Fruit fly (Drosophila melanogaster) whole organism, embryonic: Measurements from ENCODE around the gene ClC-c.

Source experiments
- Ada2b ChIP-seq: fragments of 200-800 bp; sonication (Bioruptor generic); IDR thresholded peaks from 2 replicates; pipeline ENCODE4 v1.3.6; 2022; ENCODE audit warnings: missing biosample characterization, missing genetic modification characterization
- Adf1 ChIP-seq: fragments of 200-800 bp; sonication (Bioruptor generic); IDR thresholded peaks from 2 replicates; pipeline ENCODE4 v1.3.6; 2022; ENCODE audit warnings: missing biosample characterization, missing genetic modification characterization
- Bteb2 ChIP-seq: fragments of 200-800 bp; sonication (Bioruptor generic); optimal IDR thresholded peaks from 2 replicates; lab custom pipeline; 2016; ENCODE audit warnings: missing biosample characterization, missing genetic modification characterization
- CG11093 ChIP-seq: fragments of 200-800 bp; sonication (Bioruptor generic); IDR thresholded peaks from 3 replicates; pipeline ENCODE4 v1.3.6; 2022; ENCODE audit warnings: missing biosample characterization, missing genetic modification characterization
- CG12744 ChIP-seq: fragments of 200-800 bp; sonication (Bioruptor generic); optimal IDR thresholded peaks from 2 replicates; lab custom pipeline; 2016; ENCODE audit warnings: missing biosample characterization, missing genetic modification characterization
- CG13424 ChIP-seq: fragments of 200-800 bp; sonication (Bioruptor generic); optimal IDR thresholded peaks from 2 replicates; lab custom pipeline; 2019; ENCODE audit warnings: missing biosample characterization, mild to moderate bottlenecking, missing genetic modification characterization, moderate library complexity
- CG13775 ChIP-seq: fragments of 200-800 bp; sonication (Bioruptor generic); optimal IDR thresholded peaks from 3 replicates; lab custom pipeline; 2017; ENCODE audit warnings: missing biosample characterization, mild to moderate bottlenecking, missing genetic modification characterization
- CG15011 ChIP-seq: fragments of 200-800 bp; sonication (Bioruptor generic); optimal IDR thresholded peaks from 3 replicates; lab custom pipeline; 2018; ENCODE audit warnings: missing biosample characterization, mild to moderate bottlenecking, missing genetic modification characterization
- CG15696 ChIP-seq: fragments of 200-800 bp; sonication (Bioruptor generic); optimal IDR thresholded peaks from 2 replicates; lab custom pipeline; 2019; ENCODE audit warnings: missing biosample characterization, mild to moderate bottlenecking, missing genetic modification characterization, moderate library complexity
- CG1602 ChIP-seq: fragments of 200-800 bp; sonication (Bioruptor generic); optimal IDR thresholded peaks from 3 replicates; lab custom pipeline; 2016; ENCODE audit warnings: missing biosample characterization, missing genetic modification characterization
- CG18619 ChIP-seq: fragments of 200-800 bp; sonication (Bioruptor generic); optimal IDR thresholded peaks from 3 replicates; lab custom pipeline; 2017; ENCODE audit warnings: missing biosample characterization, mild to moderate bottlenecking, missing genetic modification characterization
- CG3281 ChIP-seq: fragments of 200-800 bp; sonication (Bioruptor generic); optimal IDR thresholded peaks from 3 replicates; lab custom pipeline; 2017; ENCODE audit warnings: missing biosample characterization, mild to moderate bottlenecking, missing genetic modification characterization
- CG4730 ChIP-seq: fragments of 200-800 bp; sonication (Bioruptor generic); IDR thresholded peaks from 2 replicates; pipeline ENCODE4 v1.3.6; 2022; ENCODE audit warnings: missing biosample characterization, missing genetic modification characterization
- CG5180 ChIP-seq: fragments of 200-800 bp; sonication (Bioruptor generic); optimal IDR thresholded peaks from 3 replicates; lab custom pipeline; 2017; ENCODE audit warnings: missing biosample characterization, missing genetic modification characterization, mild to moderate bottlenecking, moderate library complexity, missing genetic modification reagents
- CG6765 ChIP-seq: fragments of 200-800 bp; sonication (Bioruptor generic); optimal IDR thresholded peaks from 3 replicates; lab custom pipeline; 2017; ENCODE audit warnings: missing biosample characterization, mild to moderate bottlenecking, missing genetic modification characterization
- CG8281 ChIP-seq: fragments of 200-800 bp; sonication (Bioruptor generic); optimal IDR thresholded peaks from 2 replicates; lab custom pipeline; 2018; ENCODE audit warnings: missing biosample characterization, mild to moderate bottlenecking, missing genetic modification characterization, moderate library complexity
- CG8359 ChIP-seq: fragments of 200-800 bp; sonication (Bioruptor generic); optimal IDR thresholded peaks from 2 replicates; lab custom pipeline; 2017; ENCODE audit warnings: missing biosample characterization, mild to moderate bottlenecking, missing genetic modification characterization, borderline replicate concordance
- CG8765 ChIP-seq: fragments of 200-800 bp; sonication (Bioruptor generic); IDR thresholded peaks from 2 replicates; pipeline ENCODE4 v1.3.6; 2022; ENCODE audit warnings: missing biosample characterization, missing genetic modification characterization
- CG9876 ChIP-seq: fragments of 200-800 bp; sonication (Bioruptor generic); optimal IDR thresholded peaks from 2 replicates; lab custom pipeline; 2016; ENCODE audit warnings: missing biosample characterization, missing genetic modification characterization
- CHES-1-like ChIP-seq: fragments of 200-800 bp; sonication (Bioruptor generic); optimal IDR thresholded peaks from 2 replicates; lab custom pipeline; 2016; ENCODE audit warnings: missing biosample characterization, missing genetic modification characterization
- D ChIP-seq, 2 experiments: fragments of 200-800 bp in 1 of 2; fragments of >200 bp in 1 of 2; sonication (Bioruptor generic) in 1 of 2; optimal IDR thresholded peaks; 2 replicates in 1 of 2; 3 replicates in 1 of 2; lab custom pipeline; 2017; ENCODE audit warnings: mild to moderate bottlenecking in 1 of 2, missing biosample characterization in 1 of 2, missing genetic modification characterization in 1 of 2, missing genetic modification reagents in 1 of 2
- Dip3 ChIP-seq: fragments of 200-800 bp; sonication (Bioruptor generic); optimal IDR thresholded peaks from 3 replicates; lab custom pipeline; 2016; ENCODE audit warnings: missing biosample characterization, missing genetic modification characterization
- Eip74EF ChIP-seq, 2 experiments: fragments of 200-800 bp in 1 of 2; fragments of >200 bp in 1 of 2; sonication (Bioruptor generic) in 1 of 2; optimal IDR thresholded peaks; 2 replicates each; lab custom pipeline; 2017 to 2019; ENCODE audit warnings: missing biosample characterization in 2 of 2, missing genetic modification characterization in 2 of 2, mild to moderate bottlenecking in 1 of 2, moderate library complexity in 1 of 2
- Hr3 ChIP-seq: fragments of 200-800 bp; sonication (Bioruptor generic); optimal IDR thresholded peaks from 3 replicates; lab custom pipeline; 2016; ENCODE audit warnings: missing biosample characterization, missing genetic modification characterization
- Hr39 ChIP-seq: fragments of >200 bp; optimal IDR thresholded peaks from 2 replicates; lab custom pipeline; 2017
- Hr51 ChIP-seq, 2 experiments: fragments of 200-800 bp; sonication (Bioruptor generic); optimal IDR thresholded peaks; 2 replicates in 1 of 2; 3 replicates in 1 of 2; lab custom pipeline; 2016 to 2018; ENCODE audit warnings: missing biosample characterization in 2 of 2, missing genetic modification characterization in 2 of 2, mild to moderate bottlenecking in 1 of 2, moderate library complexity in 1 of 2
- MESR4 ChIP-seq: fragments of 200-800 bp; sonication (Bioruptor generic); optimal IDR thresholded peaks from 2 replicates; lab custom pipeline; 2018; ENCODE audit warnings: missing biosample characterization, mild to moderate bottlenecking, missing genetic modification characterization, moderate library complexity
- Neu2 ChIP-seq: fragments of 200-800 bp; sonication (Bioruptor generic); optimal IDR thresholded peaks from 3 replicates; lab custom pipeline; 2016; ENCODE audit warnings: missing biosample characterization, missing genetic modification characterization, borderline replicate concordance
- Nf-YA ChIP-seq: fragments of 200-800 bp; sonication (Bioruptor generic); IDR thresholded peaks from 2 replicates; pipeline ENCODE4 v1.3.6; 2022; ENCODE audit warnings: missing biosample characterization, missing genetic modification characterization
- Poxn ChIP-seq: fragments of 200-800 bp; sonication (Bioruptor generic); IDR thresholded peaks from 2 replicates; pipeline ENCODE4 v1.3.6; 2022; ENCODE audit warnings: missing biosample characterization, missing genetic modification characterization
- Rfx ChIP-seq: fragments of 200-800 bp; sonication (Bioruptor generic); IDR thresholded peaks from 2 replicates; pipeline ENCODE4 v1.3.6; 2022; ENCODE audit warnings: missing biosample characterization, missing genetic modification characterization
- YL-1 ChIP-seq: fragments of 200-800 bp; sonication (Bioruptor generic); optimal IDR thresholded peaks from 3 replicates; lab custom pipeline; 2017; ENCODE audit warnings: missing biosample characterization, mild to moderate bottlenecking, missing genetic modification characterization
- bab2 ChIP-seq: fragments of 200-800 bp; sonication (Bioruptor generic); optimal IDR thresholded peaks from 2 replicates; lab custom pipeline; 2016; ENCODE audit warnings: missing biosample characterization, missing genetic modification characterization
- bbx ChIP-seq: fragments of 200-800 bp; sonication (Bioruptor generic); IDR thresholded peaks from 2 replicates; pipeline ENCODE4 v1.3.6; 2022; ENCODE audit warnings: missing biosample characterization, missing genetic modification characterization; ENCODE audit not compliant: partially characterized antibody
- corto ChIP-seq: fragments of 200-800 bp; sonication (Bioruptor generic); optimal IDR thresholded peaks from 2 replicates; lab custom pipeline; 2016; ENCODE audit warnings: missing biosample characterization, mild to moderate bottlenecking, missing genetic modification characterization, moderate library complexity
- crol ChIP-seq: fragments of 200-800 bp; sonication (Bioruptor generic); IDR thresholded peaks from 2 replicates; pipeline ENCODE4 v1.3.6; 2022; ENCODE audit warnings: missing biosample characterization, missing genetic modification characterization
- dati ChIP-seq: fragments of 200-800 bp; sonication (Bioruptor generic); IDR thresholded peaks from 2 replicates; pipeline ENCODE4 v1.3.6; 2022; ENCODE audit warnings: missing biosample characterization, missing genetic modification characterization
- dysf ChIP-seq: fragments of 200-800 bp; sonication (Bioruptor generic); IDR thresholded peaks from 3 replicates; pipeline ENCODE4 v1.3.6; 2022; ENCODE audit warnings: missing biosample characterization, missing genetic modification characterization
- gro ChIP-seq: fragments of 200-800 bp; sonication (Bioruptor generic); optimal IDR thresholded peaks from 2 replicates; lab custom pipeline; 2016; ENCODE audit warnings: missing biosample characterization, missing genetic modification characterization
- gsb ChIP-seq: fragments of 200-800 bp; sonication (Bioruptor generic); IDR thresholded peaks from 2 replicates; pipeline ENCODE4 v1.3.6; 2022; ENCODE audit warnings: missing biosample characterization, missing genetic modification characterization
- gsb-n ChIP-seq: fragments of 200-800 bp; sonication (Bioruptor generic); optimal IDR thresholded peaks from 3 replicates; lab custom pipeline; 2018; ENCODE audit warnings: missing biosample characterization, mild to moderate bottlenecking, missing genetic modification characterization
- lov ChIP-seq, 2 experiments: fragments of 200-800 bp in 1 of 2; fragments of >200 bp in 1 of 2; sonication (Bioruptor generic) in 1 of 2; IDR thresholded peaks in 1 of 2; optimal IDR thresholded peaks in 1 of 2; 2 replicates in 1 of 2; 3 replicates in 1 of 2; pipeline versions ENCODE4 v1.3.6 to Lab custom; 2017 to 2022; ENCODE audit warnings: missing biosample characterization in 1 of 2, missing genetic modification characterization in 1 of 2
- org-1 ChIP-seq: fragments of 200-800 bp; sonication (Bioruptor generic); optimal IDR thresholded peaks from 2 replicates; lab custom pipeline; 2017; ENCODE audit warnings: missing biosample characterization, missing genetic modification characterization
- pnt ChIP-seq: fragments of 200-800 bp; sonication (Bioruptor generic); optimal IDR thresholded peaks from 3 replicates; lab custom pipeline; 2016; ENCODE audit warnings: missing biosample characterization, missing genetic modification characterization
- sens-2 ChIP-seq: fragments of 200-800 bp; sonication (Bioruptor generic); IDR thresholded peaks from 2 replicates; pipeline ENCODE4 v1.3.6; 2022; ENCODE audit warnings: missing biosample characterization, missing genetic modification characterization
- slou ChIP-seq: fragments of 200-800 bp; sonication (Bioruptor generic); optimal IDR thresholded peaks from 3 replicates; lab custom pipeline; 2016; ENCODE audit warnings: missing biosample characterization, missing genetic modification characterization
- twi ChIP-seq: fragments of 200-800 bp; optimal IDR thresholded peaks from 2 replicates; lab custom pipeline; 2019; ENCODE audit warnings: missing biosample characterization, mild to moderate bottlenecking, missing genetic modification characterization, moderate library complexity

ClC-c gene

DNA sequence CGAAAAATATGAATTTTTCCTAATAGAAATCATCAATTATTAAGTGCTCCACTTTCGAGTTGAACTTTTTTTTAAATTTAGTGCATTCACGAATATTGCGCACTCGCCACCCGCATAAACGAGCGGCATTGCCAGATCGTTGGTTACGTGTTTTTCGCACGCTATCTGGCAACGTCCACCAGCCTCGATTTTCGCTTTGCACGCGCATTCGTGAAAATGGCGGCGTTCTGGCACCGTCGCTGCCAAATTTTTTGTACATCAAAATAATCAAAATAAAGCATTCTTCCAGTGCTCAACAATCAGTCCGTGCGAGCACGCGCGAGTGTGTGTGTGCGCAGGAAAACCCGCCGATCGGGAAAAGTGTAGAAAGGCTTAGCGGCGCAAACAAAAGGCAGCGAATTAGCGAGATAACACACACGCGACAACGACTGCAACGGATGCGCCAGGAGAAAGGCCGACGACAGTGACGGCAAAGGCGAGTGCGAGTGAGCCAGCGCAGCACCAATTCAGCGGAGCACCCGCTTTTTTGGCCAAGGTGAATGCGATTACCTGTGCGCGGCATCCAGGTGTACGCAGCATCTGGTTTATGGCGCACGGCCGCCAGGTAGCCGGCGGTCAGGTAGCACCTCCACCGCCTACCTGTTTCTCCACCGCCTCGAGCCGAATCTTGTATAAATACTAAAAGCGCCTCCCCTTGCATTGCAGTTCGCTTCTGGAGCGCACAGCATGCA, 23.5 kb downstream of the ClC-c start (continued):
- peak; percentile 89 for TF ChIP-seq bab2
- TF ChIP-seq Rfx (GFP tag; lab: Robert Waterston, UW), result peak; percentile 90
- TF ChIP-seq Adf1 (GFP tag; lab: Robert Waterston, UW), result peak; percentile 68
- peak; percentile 82 for TF ChIP-seq CG18619 (GFP tag; lab: Kevin White, UChicago)
- peak; percentile 54 for TF ChIP-seq CG8765 (GFP tag; lab: Robert Waterston, UW)
- TF ChIP-seq Hr51 (GFP tag; optimal IDR thresholded peaks at IDR 0.05; lab: Kevin White, UChicago), result peak in 1 of 2 experiments; percentile 76
- TF ChIP-seq dati (GFP tag; lab: Robert Waterston, UW), result peak; percentile 30; the same call in 1 of the 2 replicates
- TF ChIP-seq CG3281 (GFP tag; lab: Kevin White, UChicago), result peak; percentile 87
- 0 out of 2 replicates have a peak, but pooled peaks have one; percentile 50 for TF ChIP-seq sens-2 (GFP tag; lab: Robert Waterston, UW)
- TF ChIP-seq MESR4 (GFP tag; lab: Kevin White, UChicago), result peak; percentile 73
- peak; percentile 84 for TF ChIP-seq CG13424
- peak; percentile 75 for TF ChIP-seq pnt (GFP tag; lab: Kevin White, UChicago)
- peak; percentile 52; the same call in 1 of the 2 replicates for TF ChIP-seq CG4730 (GFP tag; lab: Robert Waterston, UW)
- TF ChIP-seq gsb (GFP tag; lab: Robert Waterston, UW), result 0 out of 2 replicates have a peak, but pooled peaks have one; percentile 23
- TF ChIP-seq Hr3 (GFP tag; lab: Kevin White, UChicago), result peak; percentile 79
- TF ChIP-seq CG15011, result no peak
- TF ChIP-seq org-1 (GFP tag; lab: Kevin White, UChicago), result peak; percentile 76
- TF ChIP-seq dysf (GFP tag; lab: Robert Waterston, UW), result peak; percentile 85
- TF ChIP-seq crol (GFP tag; lab: Robert Waterston, UW), result no peak
- peak; percentile 80 for TF ChIP-seq bbx (GFP tag; lab: Robert Waterston, UW)
- peak; percentile 71 for TF ChIP-seq CG6765 (GFP tag; lab: Kevin White, UChicago)
- peak; percentile 64 for TF ChIP-seq CG15696
- TF ChIP-seq Nf-YA, result peak; percentile 64; the same call in 1 of the 2 replicates
- TF ChIP-seq CG11093 (GFP tag; lab: Robert Waterston, UW), result peak; percentile 57; the same call in 1 of the 3 replicates
- TF ChIP-seq CG8359 (GFP tag; lab: Kevin White, UChicago), result peak; percentile 40
- TF ChIP-seq Ada2b, result peak; percentile 71
- no peak for TF ChIP-seq twi
- no peak for TF ChIP-seq CG5180
- TF ChIP-seq Poxn, result 0 out of 2 replicates have a peak, but pooled peaks have one; percentile 34
- TF ChIP-seq Dip3, result peak; percentile 86
- peak; percentile 32 for TF ChIP-seq slou (GFP tag; lab: Kevin White, UChicago)
- TF ChIP-seq Bteb2 (GFP tag; lab: Kevin White, UChicago), result peak; percentile 73
- TF ChIP-seq D (optimal IDR thresholded peaks at IDR 0.05; lab: Kevin White, UChicago), result no peak
- TF ChIP-seq D (GFP tag; optimal IDR thresholded peaks at IDR 0.05; lab: Kevin White, UChicago), result peak; percentile 58
- TF ChIP-seq corto (GFP tag; lab: Kevin White, UChicago), result peak; percentile 63
- TF ChIP-seq CG8281 (tag; lab: Kevin White, UChicago), result no peak
- no peak for TF ChIP-seq Hr39 (lab: Kevin White, UChicago)
- peak; percentile 88 for TF ChIP-seq gro
- peak; percentile 74 for TF ChIP-seq CG1602
- peak; percentile 99 for TF ChIP-seq YL-1 (GFP tag; lab: Kevin White, UChicago)
- peak; percentile 87 for TF ChIP-seq CHES-1-like (GFP tag; lab: Kevin White, UChicago)
- peak; percentile 84 for TF ChIP-seq CG13775 (GFP tag; lab: Kevin White, UChicago)
- TF ChIP-seq gsb-n (tag; lab: Kevin White, UChicago), result no peak
- no peak for TF ChIP-seq Neu2
- TF ChIP-seq Eip74EF (GFP tag; optimal IDR thresholded peaks at IDR 0.05; lab: Kevin White, UChicago), result no peak
- TF ChIP-seq CG12744 (GFP tag; lab: Kevin White, UChicago), result peak; percentile 61
- TF ChIP-seq lov (optimal IDR thresholded peaks at IDR 0.05; lab: Kevin White, UChicago), result no peak
- TF ChIP-seq lov (GFP tag; IDR thresholded peaks at IDR 0.05; lab: Robert Waterston, UW), result 0 out of 3 replicates have a peak, but pooled peaks have one; percentile 53
- peak; percentile 50 for TF ChIP-seq CG9876
